Worm (Caenorhabditis elegans): ENCODE data around the gene gyf-1.

- no peak for TF ChIP-seq lin-11 (tag; optimal IDR thresholded peaks at IDR 0.05)
- no peak for TF ChIP-seq dmd-4 (tag; optimal IDR thresholded peaks at IDR 0.05; ENCODE audit: borderline replicate concordance)
- TF ChIP-seq pqm-1 (tag; optimal IDR thresholded peaks at IDR 0.05): no peak
- TF ChIP-seq nhr-11 (tag; optimal IDR thresholded peaks at IDR 0.05): no peak
- TF ChIP-seq fkh-6 (tag; optimal IDR thresholded peaks at IDR 0.05): no peak
- TF ChIP-seq ama-1 (optimal IDR thresholded peaks at IDR 0.05): no peak
- TF ChIP-seq pha-4 (tag; optimal IDR thresholded peaks at IDR 0.05): no peak
- TF ChIP-seq ref-2 (tag; optimal IDR thresholded peaks at IDR 0.05): no peak
- no peak for TF ChIP-seq odd-2 (tag; optimal IDR thresholded peaks at IDR 0.05)
- TF ChIP-seq sox-4 (tag; optimal IDR thresholded peaks at IDR 0.05): no peak
- TF ChIP-seq ets-4 (tag; optimal IDR thresholded peaks at IDR 0.05): no peak
Observed at ce11 chrII:6708980-6709379, 24.9 kb downstream of the gyf-1 start.

All from whole organism, late embryonic.